Worm (Caenorhabditis elegans): ENCODE results near the gene msp-55.
A peak's percentile ranks its signal among the peaks of the same experiment; 100 is the strongest.
"Not testable (repeated sequence)": the region's sequence is repeated elsewhere in the genome, so short reads cannot be mapped to it uniquely, and the experiment has no call there.

The msp-55 gene

ce11 chrIV:5076607-5077006, 20.8 kb upstream of the msp-55 start:
- no peak for TF ChIP-seq cnd-1 (tag; optimal IDR thresholded peaks at IDR 0.05)
- TF ChIP-seq snpc-4 (tag; optimal IDR thresholded peaks at IDR 0.05): no peak
- TF ChIP-seq ham-2 (GFP tag; optimal IDR thresholded peaks at IDR 0.05): no peak
- no peak for TF ChIP-seq mls-2 (tag; optimal IDR thresholded peaks at IDR 0.05)
- TF ChIP-seq hlh-1 (tag; optimal IDR thresholded peaks at IDR 0.05): peak; percentile 74
- TF ChIP-seq flh-1 (GFP tag; optimal IDR thresholded peaks at IDR 0.05): no peak
- no peak for TF ChIP-seq tbx-8 (GFP tag; optimal IDR thresholded peaks at IDR 0.05)
- no peak for TF ChIP-seq nhr-12 (tag; optimal IDR thresholded peaks at IDR 0.05)
- peak; percentile 48 for TF ChIP-seq nhr-2 (tag; optimal IDR thresholded peaks at IDR 0.05)
- TF ChIP-seq blmp-1 (tag; optimal IDR thresholded peaks at IDR 0.05): no peak
- TF ChIP-seq lin-32 (GFP tag; optimal IDR thresholded peaks at IDR 0.05): peak; percentile 36
- TF ChIP-seq nhr-237 (tag; optimal IDR thresholded peaks at IDR 0.05): no peak
- no peak for TF ChIP-seq nhr-76 (tag; optimal IDR thresholded peaks at IDR 0.05)
- no peak for TF ChIP-seq M03D4.4 (tag; optimal IDR thresholded peaks at IDR 0.05)
- no peak for TF ChIP-seq pha-4 (tag; optimal IDR thresholded peaks at IDR 0.05)
- TF ChIP-seq nhr-28 (tag; optimal IDR thresholded peaks at IDR 0.05): no peak
- peak; percentile 26 for TF ChIP-seq ceh-39 (tag; optimal IDR thresholded peaks at IDR 0.05)
- TF ChIP-seq elt-3 (tag; optimal IDR thresholded peaks at IDR 0.05): no peak
- peak; percentile 45 for TF ChIP-seq zip-8 (tag; optimal IDR thresholded peaks at IDR 0.05)
- no peak for TF ChIP-seq ceh-83 (GFP tag; optimal IDR thresholded peaks at IDR 0.05)
- TF ChIP-seq unc-62 (GFP tag; optimal IDR thresholded peaks at IDR 0.05): peak; percentile 62

- TF ChIP-seq mep-1 (tag; optimal IDR thresholded peaks at IDR 0.05) (no peak), elt-1 (tag; optimal IDR thresholded peaks at IDR 0.05; ENCODE audit: borderline replicate concordance, insufficient read depth) (no peak), lin-13 (tag; optimal IDR thresholded peaks at IDR 0.05) (no peak), nhr-12 (tag; optimal IDR thresholded peaks at IDR 0.05) (no peak), unc-39 (tag; optimal IDR thresholded peaks at IDR 0.05) (no peak), ham-2 (GFP tag; optimal IDR thresholded peaks at IDR 0.05) (no peak), sem-2 (GFP tag; optimal IDR thresholded peaks at IDR 0.05) (no peak), pha-4 (tag; optimal IDR thresholded peaks at IDR 0.05) (no peak), zip-8 (tag; optimal IDR thresholded peaks at IDR 0.05) (no peak), ceh-83 (GFP tag; optimal IDR thresholded peaks at IDR 0.05) (no peak), elt-3 (tag; optimal IDR thresholded peaks at IDR 0.05) (no peak), mab-5 (tag; optimal IDR thresholded peaks at IDR 0.05) (no peak), snpc-4 (tag; optimal IDR thresholded peaks at IDR 0.05) (no peak)
Measured at ce11 chrIV:5073836-5074235, 18.0 kb upstream of the msp-55 start.

DNA sequence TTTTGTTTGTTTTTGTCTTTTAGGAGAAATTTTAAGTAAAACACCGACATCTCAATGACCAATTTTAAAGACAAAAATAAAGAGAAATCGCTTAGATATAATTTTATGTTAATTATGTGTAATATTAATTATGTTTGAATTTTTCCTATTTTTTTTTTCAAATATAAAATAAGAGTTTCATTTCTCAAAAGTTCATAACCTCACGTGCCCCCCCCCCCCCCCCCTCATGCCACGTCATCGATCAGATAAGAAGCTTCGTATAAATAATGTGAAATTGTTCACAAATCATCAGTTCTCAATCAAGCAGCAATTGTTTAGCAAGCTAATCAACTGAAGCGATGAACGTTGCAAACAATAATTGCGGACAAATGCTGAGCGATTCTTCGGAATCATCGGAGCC, 14.8 kb upstream of the msp-55 start, which contains the start of gene C02B10.6:
C02B10.6 (plus strand) TSS at position 301 of the 400 bp plus-strand sequence.
- not testable (repeated sequence) for TF ChIP-seq tbx-8 (GFP tag; optimal IDR thresholded peaks at IDR 0.05); blmp-1 (tag; optimal IDR thresholded peaks at IDR 0.05); ceh-43 (GFP tag; optimal IDR thresholded peaks at IDR 0.05)

DNA sequence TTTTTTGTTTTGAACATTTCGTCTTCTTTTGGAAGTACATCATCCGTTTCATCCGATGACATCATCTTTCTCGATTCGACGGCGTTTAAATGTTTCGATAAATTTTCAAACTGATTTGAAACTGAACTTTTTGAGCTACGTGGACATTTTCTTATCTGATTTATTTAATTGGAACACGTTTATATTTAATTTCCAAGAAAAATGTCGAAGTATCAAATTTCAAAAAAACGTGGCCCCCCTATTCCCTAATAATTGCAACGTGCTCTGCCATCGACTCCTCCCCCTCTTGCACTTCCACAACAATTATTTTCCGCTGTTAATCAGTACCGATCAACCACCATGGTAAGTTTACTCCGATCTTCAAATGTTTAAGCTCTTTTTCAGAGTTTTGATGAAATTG, 12.7 kb upstream of the msp-55 start, which contains the start of the genes R13H9.6 and rmd-6:
R13H9.6 (minus strand) TSS at position 101 of the 400 bp plus-strand sequence.
rmd-6 (plus strand) TSS at position 305 of the 400 bp plus-strand sequence.
- not testable (repeated sequence) for TF ChIP-seq pha-4 (tag; optimal IDR thresholded peaks at IDR 0.05); nhr-237 (tag; optimal IDR thresholded peaks at IDR 0.05); ham-2 (GFP tag; optimal IDR thresholded peaks at IDR 0.05)

ce11 chrIV:5066887-5067286, 11.1 kb upstream of the msp-55 start, which contains the start of gene ttbk-2.2:
ttbk-2.2 (minus strand) TSS chrIV:5066987.
- TF ChIP-seq mls-2 (tag; optimal IDR thresholded peaks at IDR 0.05); lin-32 (GFP tag; optimal IDR thresholded peaks at IDR 0.05); ceh-83 (GFP tag; optimal IDR thresholded peaks at IDR 0.05): not testable (repeated sequence)

ce11 chrIV:5064961-5065360, 9.1 kb upstream of the msp-55 start, which contains the start of gene msp-53:
msp-53 (minus strand) TSS chrIV:5065061.
- TF ChIP-seq bed-3 (GFP tag; optimal IDR thresholded peaks at IDR 0.05); snpc-4 (tag; optimal IDR thresholded peaks at IDR 0.05); ceh-43 (GFP tag; optimal IDR thresholded peaks at IDR 0.05): not testable (repeated sequence)
